Worm (Caenorhabditis elegans) whole organism, L2 larva: ENCODE data around the gene Y51B9A.6.

Source experiments
- R02D3.7 ChIP-seq: fragments of 150-350 bp; optimal IDR thresholded peaks from 2 replicates; lab custom pipeline; 2014; ENCODE audit warnings: missing biosample characterization, missing genetic modification characterization
- ama-1 ChIP-seq: fragments of 150-350 bp; optimal IDR thresholded peaks from 2 replicates; lab custom pipeline; 2018; ENCODE audit warnings: inconsistent platforms
- fos-1 ChIP-seq: fragments of 150-350 bp; optimal IDR thresholded peaks from 2 replicates; lab custom pipeline; 2014; ENCODE audit warnings: missing biosample characterization, missing genetic modification characterization
- lin-11 ChIP-seq: fragments of 150-350 bp; sonication (generic microtip); optimal IDR thresholded peaks from 2 replicates; lab custom pipeline; 2014; ENCODE audit warnings: missing biosample characterization, missing genetic modification characterization, inconsistent platforms, mixed read lengths
- lin-39 ChIP-seq: fragments of 150-350 bp; optimal IDR thresholded peaks from 2 replicates; lab custom pipeline; 2014; ENCODE audit warnings: missing biosample characterization, missing genetic modification reagents, missing genetic modification characterization
- nhr-11 ChIP-seq: fragments of 150-350 bp; optimal IDR thresholded peaks from 2 replicates; lab custom pipeline; 2014; ENCODE audit warnings: missing biosample characterization, missing genetic modification characterization
- nhr-23 ChIP-seq: fragments of 150-350 bp; optimal IDR thresholded peaks from 2 replicates; lab custom pipeline; 2014; ENCODE audit warnings: missing biosample characterization, missing genetic modification reagents, missing genetic modification characterization
- nhr-237 ChIP-seq: fragments of 150-350 bp; optimal IDR thresholded peaks from 2 replicates; lab custom pipeline; 2014; ENCODE audit warnings: missing biosample characterization, missing genetic modification characterization
- unc-39 ChIP-seq: fragments of 150-350 bp; optimal IDR thresholded peaks from 2 replicates; lab custom pipeline; 2014; ENCODE audit warnings: missing biosample characterization, missing genetic modification characterization
- zag-1 ChIP-seq: fragments of 150-350 bp; optimal IDR thresholded peaks from 2 replicates; lab custom pipeline; 2014; ENCODE audit warnings: missing biosample characterization, missing genetic modification characterization
- ztf-1 ChIP-seq: fragments of 200-800 bp; sonication (Bioruptor generic); conservative IDR thresholded peaks from 2 replicates; pipeline ENCODE4 v1.3.6; 2022; ENCODE audit warnings: missing genetic modification characterization, missing compliant biosample characterization

DNA sequence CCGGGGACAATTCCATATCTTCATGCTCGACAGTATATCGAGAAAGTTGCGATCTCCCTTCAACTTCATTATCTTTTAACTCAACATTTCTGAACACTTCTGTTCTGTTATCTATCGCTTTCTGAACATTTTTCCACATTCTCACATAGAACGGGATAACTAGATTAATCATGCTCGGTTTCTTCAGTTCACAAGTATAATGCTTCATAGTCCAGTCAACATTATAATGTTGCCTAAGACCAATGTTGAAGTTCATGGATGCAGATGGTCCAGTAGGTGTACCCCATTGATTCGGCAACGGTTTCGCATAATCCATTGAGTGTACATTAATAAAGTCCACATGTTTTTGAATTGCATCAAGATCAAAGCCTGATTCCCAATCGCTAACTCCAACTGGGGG, 35.9 kb upstream of the Y51B9A.6 start:
- TF ChIP-seq nhr-11 (tag; lab: Kevin White, UChicago) = no peak
- no peak for TF ChIP-seq nhr-237
- no peak for TF ChIP-seq zag-1 (tag; lab: Kevin White, UChicago)
- TF ChIP-seq lin-11 (tag; lab: Kevin White, UChicago) = no peak
- no peak for TF ChIP-seq ama-1
- TF ChIP-seq ztf-1 (GFP tag; lab: Robert Waterston, UW) = no peak
- TF ChIP-seq R02D3.7 (tag; lab: Kevin White, UChicago) = no peak
- TF ChIP-seq nhr-23 = no peak
- TF ChIP-seq fos-1 (tag; lab: Kevin White, UChicago) = no peak
- TF ChIP-seq lin-39 = no peak
- no peak for TF ChIP-seq unc-39
